Worm (Caenorhabditis elegans): ENCODE measurements around the gene sup-12.

sup-12 gene

DNA sequence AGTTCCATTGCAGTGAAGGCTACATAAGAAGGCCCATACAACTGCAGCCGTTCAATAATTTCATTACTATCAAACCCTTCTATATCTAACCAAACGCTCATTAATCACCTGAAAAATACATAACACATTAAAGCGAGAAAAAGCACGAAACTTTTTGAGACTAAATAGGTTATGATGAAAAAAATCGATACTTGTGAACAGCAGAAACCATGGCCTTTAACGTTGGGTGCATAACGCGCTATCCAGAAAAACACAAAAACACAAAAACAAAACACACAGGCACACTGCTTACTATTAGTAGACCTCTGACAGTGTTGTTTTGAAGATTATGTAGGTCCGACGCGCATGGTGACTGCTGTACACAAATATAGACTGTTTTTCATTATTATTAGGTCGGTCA is 6.9 kb downstream of the sup-12 start, which contains the start of gene T22B2.5:
T22B2.5 (minus strand) TSS at position 101 of the 400 bp plus-strand sequence.
- TF ChIP-seq unc-62 (GFP tag; optimal IDR thresholded peaks at IDR 0.05), result no peak

DNA sequence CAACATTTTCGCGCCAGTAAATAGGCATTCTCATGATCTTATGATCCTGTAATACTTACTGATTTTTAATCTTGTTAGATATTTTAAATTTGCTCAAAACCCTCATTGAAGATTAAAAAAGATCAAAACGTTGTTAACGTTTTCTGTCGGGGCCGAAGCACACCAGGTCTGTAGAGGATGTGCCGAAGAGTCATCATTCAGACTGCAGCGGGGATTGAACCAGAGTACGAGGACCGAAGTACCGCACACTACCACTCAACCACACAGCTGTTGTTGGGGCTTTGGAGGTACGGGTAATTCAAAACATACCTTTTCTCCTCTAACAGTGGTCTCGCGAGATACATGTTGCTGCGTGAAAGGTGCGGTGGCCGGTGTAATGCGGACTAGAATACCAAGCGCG is 9.9 kb downstream of the sup-12 start:
- TF ChIP-seq unc-62 (GFP tag; optimal IDR thresholded peaks at IDR 0.05), result no peak

DNA sequence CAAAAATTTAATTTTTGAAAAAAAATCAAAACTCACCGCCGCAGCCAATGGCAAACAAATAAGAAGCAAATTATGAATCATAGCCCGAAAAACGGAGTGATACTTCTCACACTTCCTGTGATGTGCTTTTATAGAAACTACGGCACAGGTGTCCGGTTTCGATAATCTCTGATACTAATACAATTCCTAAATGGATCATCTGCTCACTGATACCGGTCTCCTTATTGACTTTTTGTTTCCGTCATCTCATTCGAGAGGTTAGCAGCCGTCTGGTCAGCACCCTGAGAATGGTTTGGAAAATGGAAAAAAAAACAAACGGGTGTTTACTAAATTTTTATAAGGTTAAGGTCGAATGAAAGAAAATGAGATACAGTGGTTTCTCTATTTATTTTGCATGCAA is 11.4 kb downstream of the sup-12 start, which contains the start of gene idpp-9:
idpp-9 (minus strand) TSS at position 101 of the 400 bp plus-strand sequence.
- TF ChIP-seq unc-62 (GFP tag; optimal IDR thresholded peaks at IDR 0.05), result no peak

DNA sequence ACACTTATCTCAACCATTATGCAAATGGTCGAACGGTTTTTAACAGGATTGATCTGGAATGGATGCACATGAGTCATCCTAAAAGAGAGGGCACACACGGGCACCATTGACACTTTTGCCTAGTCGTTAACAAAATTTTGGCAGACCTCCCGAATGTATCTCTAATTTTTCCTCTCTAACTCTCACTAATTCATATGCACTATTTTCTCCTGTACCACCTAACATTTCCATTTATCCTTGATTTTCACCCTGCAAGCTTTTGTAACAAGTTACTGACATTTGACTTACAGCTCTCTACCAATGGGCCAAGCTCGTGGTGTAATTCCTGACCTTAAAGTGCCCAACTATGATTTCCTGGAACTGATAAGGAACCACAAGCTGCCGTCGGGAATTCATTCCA is 12.6 kb downstream of the sup-12 start, which contains the start of gene T22B2.3:
T22B2.3 (plus strand) TSS at position 301 of the 400 bp plus-strand sequence.
- no peak for TF ChIP-seq unc-62 (GFP tag; optimal IDR thresholded peaks at IDR 0.05)

DNA sequence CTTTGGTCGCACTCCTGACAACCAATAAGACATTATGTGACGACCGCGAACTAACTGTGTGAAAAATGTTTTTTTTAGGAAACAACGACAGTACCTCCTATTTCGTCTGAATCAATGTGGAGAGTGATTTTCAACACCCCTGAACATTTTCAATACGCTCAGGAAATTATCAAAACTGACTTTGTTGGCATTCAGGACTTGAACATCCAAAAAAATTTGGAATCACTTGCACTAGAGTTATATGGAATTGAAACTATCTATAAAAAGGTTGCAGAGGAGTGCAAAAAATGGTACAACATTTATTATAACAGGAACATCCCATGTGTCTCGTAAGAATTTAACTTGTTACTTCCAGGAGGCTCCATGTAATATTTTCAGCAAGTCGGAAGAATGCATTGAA is 13.8 kb downstream of the sup-12 start:
- no peak for TF ChIP-seq unc-62 (GFP tag; optimal IDR thresholded peaks at IDR 0.05)

DNA sequence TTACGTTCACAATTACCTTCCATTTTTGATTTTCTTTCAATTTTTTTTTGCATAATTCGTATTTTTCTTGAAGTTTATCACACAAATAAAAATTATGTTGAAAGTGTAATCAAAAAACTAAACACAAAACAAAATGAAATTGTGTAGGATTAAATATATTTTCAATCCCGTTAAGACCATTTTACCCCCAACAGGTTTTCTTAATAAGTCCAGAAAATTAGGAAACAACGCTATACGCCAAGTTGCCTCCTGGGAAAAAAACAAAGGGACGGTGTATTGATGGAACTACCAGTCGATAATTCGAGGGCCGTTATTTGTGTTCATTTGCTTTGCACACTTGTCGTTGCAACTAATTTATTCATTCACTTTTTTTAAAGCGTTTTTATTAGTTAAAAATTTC is 15.3 kb downstream of the sup-12 start:
- TF ChIP-seq unc-62 (GFP tag; optimal IDR thresholded peaks at IDR 0.05), result no peak

DNA sequence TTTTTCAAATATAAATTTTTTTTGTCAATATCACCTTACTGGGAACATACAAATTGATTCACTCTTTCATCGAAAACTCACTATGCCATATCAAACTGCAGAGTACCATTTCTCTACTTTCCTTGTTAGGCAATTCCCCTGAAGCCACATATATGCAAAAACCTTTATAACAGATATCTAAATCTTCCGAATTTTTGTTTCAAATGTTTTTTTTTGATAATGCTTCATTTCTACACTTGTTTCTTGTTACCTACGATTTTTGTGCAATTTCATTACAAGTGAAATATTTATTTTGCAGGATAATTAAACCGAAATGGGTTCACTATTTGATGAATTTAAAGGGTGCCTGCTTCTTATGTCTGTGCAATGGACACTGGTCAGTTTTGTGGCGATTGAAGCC is 15.7 kb downstream of the sup-12 start, which contains the start of gene T22B2.2:
T22B2.2 (plus strand) TSS at position 301 of the 400 bp plus-strand sequence.
- TF ChIP-seq unc-62 (GFP tag; optimal IDR thresholded peaks at IDR 0.05), result no peak

DNA sequence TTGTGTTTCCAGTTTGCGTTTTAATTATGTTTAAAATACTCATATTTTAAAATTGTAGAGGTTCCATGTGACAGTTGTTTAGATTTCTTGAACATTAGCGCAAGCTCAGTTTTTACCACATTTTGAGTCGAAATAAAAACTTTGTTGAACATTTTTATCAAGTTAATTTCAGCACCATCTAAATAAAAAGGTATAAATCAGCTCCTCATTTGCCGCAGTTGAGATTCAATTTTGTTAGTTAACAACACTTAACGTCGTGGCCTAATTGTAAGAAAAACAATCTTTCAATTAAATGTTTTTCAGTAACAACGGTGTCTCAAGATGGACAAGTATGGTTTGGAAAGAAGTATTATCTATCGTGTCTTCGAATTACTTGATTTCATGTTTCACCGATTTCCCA is 16.4 kb downstream of the sup-12 start:
- TF ChIP-seq unc-62 (GFP tag; optimal IDR thresholded peaks at IDR 0.05), result no peak

DNA sequence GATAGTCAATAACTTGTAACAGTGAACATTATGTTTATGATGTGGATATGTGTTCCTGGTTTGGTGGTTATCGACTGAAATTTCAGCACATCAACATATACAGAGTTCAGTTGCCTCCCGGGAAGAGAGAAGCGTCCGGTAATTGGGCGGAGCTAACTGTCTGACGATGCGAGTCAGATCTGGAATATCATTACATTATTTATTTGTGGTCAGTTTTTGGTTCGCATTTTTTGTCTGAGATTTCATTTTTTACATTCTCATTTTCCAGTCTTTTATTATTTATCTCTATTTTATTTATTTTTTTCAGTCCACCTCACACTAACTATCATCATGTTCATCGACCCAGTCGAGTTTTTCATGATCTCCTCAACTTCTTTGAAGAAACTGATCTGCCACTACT is 21.4 kb downstream of the sup-12 start, which contains the start of gene T22B2.1:
T22B2.1 (plus strand) TSS at position 301 of the 400 bp plus-strand sequence.
- TF ChIP-seq unc-62 (GFP tag; optimal IDR thresholded peaks at IDR 0.05), result no peak

DNA sequence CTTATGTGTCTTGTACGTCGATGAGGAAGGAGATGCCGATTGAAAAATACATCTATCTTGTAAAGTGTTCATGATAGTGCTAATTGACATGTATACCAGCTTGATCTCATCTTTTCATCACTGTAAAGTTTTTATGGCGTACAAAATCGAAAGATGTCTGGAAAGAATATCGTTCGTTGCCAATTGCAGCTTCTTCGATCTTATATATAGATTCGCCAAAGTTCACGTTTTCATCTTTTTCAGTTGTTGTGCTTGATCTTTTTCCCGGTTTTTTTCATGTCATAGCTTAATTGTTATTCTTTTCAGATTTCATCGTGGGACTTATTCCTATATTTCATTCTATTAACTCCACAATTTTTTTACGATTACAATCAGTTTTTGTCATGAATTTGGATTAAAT is 27.0 kb downstream of the sup-12 start, which contains the start of gene adt-3:
adt-3 (plus strand) TSS at position 301 of the 400 bp plus-strand sequence.
- TF ChIP-seq unc-62 (GFP tag; optimal IDR thresholded peaks at IDR 0.05), result no peak

DNA sequence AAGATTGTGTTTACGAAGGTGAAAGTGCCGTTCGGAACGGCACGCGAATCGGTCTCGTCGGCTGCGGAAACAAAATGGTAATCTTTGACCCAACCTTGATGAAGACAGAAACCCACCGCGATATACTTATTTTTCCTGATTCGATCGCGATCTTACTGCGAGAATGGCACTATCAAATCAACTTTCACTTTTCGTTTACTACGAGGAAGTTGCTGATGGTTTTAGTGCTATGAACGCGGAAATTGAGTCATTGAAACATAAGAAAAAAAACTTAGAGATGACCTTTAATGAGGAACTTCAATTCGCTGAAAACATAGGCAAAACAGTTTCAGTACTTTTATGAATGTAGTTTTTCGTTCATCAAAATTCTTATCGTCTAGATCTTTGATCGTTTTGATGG is 28.3 kb downstream of the sup-12 start:
- no peak for TF ChIP-seq unc-62 (GFP tag; optimal IDR thresholded peaks at IDR 0.05)

DNA sequence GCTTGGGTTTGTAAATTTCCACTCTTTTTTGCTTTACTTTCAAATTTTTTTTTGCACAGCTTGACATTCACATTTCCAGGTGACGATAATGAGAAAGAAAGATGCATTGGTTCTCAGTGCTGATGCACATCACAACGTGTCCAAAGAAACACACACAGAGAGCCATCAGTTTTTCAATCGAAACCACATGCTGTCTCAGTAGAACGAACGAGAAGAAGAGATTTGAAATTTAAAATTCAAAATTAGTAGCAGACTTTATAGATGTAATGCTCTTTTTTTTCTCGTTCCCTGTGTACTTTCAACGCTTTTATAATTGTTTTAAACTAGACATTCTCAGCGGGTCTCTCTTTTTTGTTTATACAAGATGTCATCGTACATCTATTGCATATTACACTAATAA is 33.1 kb downstream of the sup-12 start:
- no peak for TF ChIP-seq unc-62 (GFP tag; optimal IDR thresholded peaks at IDR 0.05)

DNA sequence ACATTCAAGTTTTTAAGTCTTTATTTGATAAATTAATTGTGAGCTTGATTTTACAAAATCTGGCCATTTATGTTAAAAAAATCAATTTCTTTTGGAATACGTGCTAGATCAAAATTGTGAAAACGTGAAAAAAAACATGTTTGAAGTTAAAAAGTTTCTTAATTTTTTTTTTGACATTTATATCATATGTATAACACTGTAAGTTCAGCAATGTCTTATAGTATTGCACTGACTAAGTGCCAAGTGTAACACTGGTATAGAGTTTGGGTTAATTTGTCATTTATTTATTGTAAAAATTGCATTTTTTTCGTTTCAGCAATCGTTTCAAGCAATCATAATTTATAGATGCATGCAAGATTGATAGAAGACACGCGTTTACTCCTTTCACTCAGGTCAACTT is 33.5 kb downstream of the sup-12 start:
- no peak for TF ChIP-seq unc-62 (GFP tag; optimal IDR thresholded peaks at IDR 0.05)

DNA sequence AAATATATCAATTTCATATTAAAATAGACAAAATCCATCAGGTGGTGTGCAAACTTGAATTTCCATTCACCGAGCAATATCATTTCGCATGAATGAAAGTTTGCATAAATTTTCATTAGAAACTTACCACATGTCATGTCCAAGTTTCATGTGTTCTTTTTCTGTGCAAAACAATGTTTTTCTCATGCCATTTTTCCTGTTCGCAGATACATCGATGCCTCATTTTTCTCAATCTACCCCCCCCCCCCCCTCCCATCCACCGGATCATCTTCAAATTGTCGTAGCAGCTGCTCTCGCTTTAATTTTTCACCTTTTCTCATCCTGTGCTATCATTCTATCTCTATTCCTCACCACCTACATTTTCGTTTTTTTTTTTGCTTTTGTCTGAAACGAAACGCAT is 34.6 kb downstream of the sup-12 start, which contains the start of gene T19D2.3:
T19D2.3 (plus strand) TSS at position 301 of the 400 bp plus-strand sequence.
- no peak for TF ChIP-seq unc-62 (GFP tag; optimal IDR thresholded peaks at IDR 0.05)

DNA sequence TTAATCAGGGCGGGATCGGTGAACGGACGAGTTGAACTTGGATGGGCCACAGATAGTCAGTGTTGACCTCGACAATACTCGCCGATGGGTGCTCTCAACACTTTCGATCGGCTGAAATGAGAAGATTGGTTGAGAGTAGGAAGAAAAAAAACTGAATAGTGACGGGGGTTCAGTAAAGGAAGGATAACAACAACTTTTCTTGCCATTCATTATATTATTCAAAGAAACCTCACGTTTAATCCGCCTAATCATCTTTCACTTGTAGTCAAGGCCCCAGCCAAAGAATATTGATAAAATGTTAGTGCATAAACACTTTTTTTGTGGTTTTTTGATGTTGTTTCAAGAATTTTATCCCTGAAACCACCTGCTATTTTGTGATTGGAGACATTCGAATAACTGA is 37.9 kb downstream of the sup-12 start, which contains the start of gene T19D2.13:
T19D2.13 (minus strand) TSS at position 101 of the 400 bp plus-strand sequence.
- TF ChIP-seq unc-62 (GFP tag; optimal IDR thresholded peaks at IDR 0.05), result no peak

DNA sequence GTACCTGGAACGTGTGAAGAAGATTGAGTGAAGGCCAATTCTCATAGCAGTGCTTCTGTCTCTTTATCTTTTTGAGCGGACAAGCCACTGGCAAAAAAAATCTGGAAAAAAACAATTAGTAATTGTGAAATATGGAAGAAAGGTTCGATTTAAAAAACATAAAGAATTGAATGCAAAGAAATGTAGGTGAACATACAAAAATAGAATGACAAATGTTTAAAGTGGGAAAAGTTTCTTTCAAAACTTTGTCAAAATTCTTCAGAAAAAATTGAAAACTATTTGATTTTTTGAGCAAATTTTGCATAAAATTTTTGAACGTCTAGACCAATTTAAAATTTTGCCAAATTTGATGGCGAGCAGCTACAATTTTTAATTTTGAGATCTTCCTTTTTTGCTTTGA is 38.8 kb downstream of the sup-12 start, which contains the start of gene ptp-4A2:
ptp-4A2 (minus strand) TSS at position 101 of the 400 bp plus-strand sequence.
- no peak for TF ChIP-seq unc-62 (GFP tag; optimal IDR thresholded peaks at IDR 0.05)

DNA sequence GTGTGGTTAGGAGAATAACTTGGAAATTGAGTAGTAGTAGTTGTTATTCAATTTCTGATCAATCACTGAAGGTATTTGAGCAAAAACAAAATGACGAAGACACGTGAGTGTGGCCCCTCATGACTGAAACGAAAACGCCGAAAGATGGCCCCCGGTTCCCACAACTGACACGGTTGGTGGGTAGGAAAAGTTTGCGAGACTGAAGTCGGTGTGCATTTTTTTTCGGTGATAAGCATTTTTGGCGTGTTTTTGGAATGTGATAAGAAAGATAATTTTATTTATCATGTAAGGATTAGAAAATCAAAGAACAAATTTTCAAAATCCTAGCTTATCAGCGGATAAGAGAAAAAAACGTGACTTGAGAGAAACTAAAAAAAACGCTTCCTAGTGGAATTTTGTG is 39.7 kb downstream of the sup-12 start:
- no peak for TF ChIP-seq unc-62 (GFP tag; optimal IDR thresholded peaks at IDR 0.05)
